Fruit fly (Drosophila melanogaster) whole organism, embryonic: ENCODE data around the gene CG8206.

ENCODE experiments used
- ATbp ChIP-seq: fragments of 200-800 bp; sonication (Bioruptor generic); optimal IDR thresholded peaks from 2 replicates; lab custom pipeline; 2017; ENCODE audit warnings: missing biosample characterization, mild to moderate bottlenecking, missing genetic modification characterization, missing genetic modification reagents
- CG13123 ChIP-seq: fragments of 200-800 bp; sonication (Bioruptor generic); optimal IDR thresholded peaks from 2 replicates; lab custom pipeline; 2016; ENCODE audit warnings: missing biosample characterization, missing genetic modification characterization
- CG14860 ChIP-seq: fragments of 200-800 bp; sonication (Bioruptor generic); IDR thresholded peaks from 3 replicates; pipeline ENCODE4 v1.3.6; 2022; ENCODE audit warnings: missing biosample characterization, missing genetic modification characterization; ENCODE audit not compliant: partially characterized antibody
- CG15073 ChIP-seq: fragments of 200-800 bp; sonication (Bioruptor generic); optimal IDR thresholded peaks from 2 replicates; lab custom pipeline; 2016; ENCODE audit warnings: missing biosample characterization, missing genetic modification characterization
- CG16813 ChIP-seq: fragments of 200-800 bp; sonication (Bioruptor generic); IDR thresholded peaks from 3 replicates; pipeline ENCODE4 v1.3.6; 2022; ENCODE audit warnings: missing biosample characterization, missing genetic modification characterization; ENCODE audit not compliant: partially characterized antibody
- CG17385 ChIP-seq: fragments of 200-800 bp; sonication (Bioruptor generic); optimal IDR thresholded peaks from 3 replicates; lab custom pipeline; 2018; ENCODE audit warnings: missing biosample characterization, mild to moderate bottlenecking, missing genetic modification characterization
- CG17829 ChIP-seq: fragments of 200-800 bp; optimal IDR thresholded peaks from 2 replicates; lab custom pipeline; 2019; ENCODE audit warnings: missing biosample characterization, mild to moderate bottlenecking, missing genetic modification characterization, moderate library complexity
- CG17912 ChIP-seq: fragments of 200-800 bp; sonication (Bioruptor generic); optimal IDR thresholded peaks from 2 replicates; lab custom pipeline; 2018; ENCODE audit warnings: missing biosample characterization, mild to moderate bottlenecking, missing genetic modification characterization
- CG18476 ChIP-seq: fragments of 200-800 bp; sonication (Bioruptor generic); optimal IDR thresholded peaks from 2 replicates; lab custom pipeline; 2016; ENCODE audit warnings: missing biosample characterization, mild to moderate bottlenecking, missing genetic modification characterization
- CG3281 ChIP-seq: fragments of 200-800 bp; sonication (Bioruptor generic); optimal IDR thresholded peaks from 3 replicates; lab custom pipeline; 2017; ENCODE audit warnings: missing biosample characterization, mild to moderate bottlenecking, missing genetic modification characterization
- CG4617 ChIP-seq: fragments of 200-800 bp; sonication (Bioruptor generic); optimal IDR thresholded peaks from 3 replicates; lab custom pipeline; 2016; ENCODE audit warnings: missing biosample characterization, missing genetic modification characterization, borderline replicate concordance
- CG4820 ChIP-seq: fragments of 200-800 bp; sonication (Bioruptor generic); optimal IDR thresholded peaks from 3 replicates; lab custom pipeline; 2016; ENCODE audit warnings: missing biosample characterization, missing genetic modification characterization
- CG6254 ChIP-seq: fragments of 200-800 bp; sonication (Bioruptor generic); optimal IDR thresholded peaks from 3 replicates; lab custom pipeline; 2017; ENCODE audit warnings: mild to moderate bottlenecking, missing biosample characterization, missing genetic modification reagents, missing genetic modification characterization
- CG7271 ChIP-seq: fragments of 200-800 bp; sonication (Bioruptor generic); optimal IDR thresholded peaks from 2 replicates; lab custom pipeline; 2018; ENCODE audit warnings: missing biosample characterization, mild to moderate bottlenecking, missing genetic modification characterization, moderate library complexity
- CG7372 ChIP-seq: fragments of 200-800 bp; sonication (Bioruptor generic); IDR thresholded peaks from 2 replicates; pipeline ENCODE4 v1.3.6; 2022; ENCODE audit warnings: missing biosample characterization, missing genetic modification characterization
- CG8089 ChIP-seq: fragments of 200-800 bp; sonication (Bioruptor generic); optimal IDR thresholded peaks from 3 replicates; lab custom pipeline; 2016; ENCODE audit warnings: missing biosample characterization, missing genetic modification characterization
- CG8765 ChIP-seq: fragments of 200-800 bp; sonication (Bioruptor generic); IDR thresholded peaks from 2 replicates; pipeline ENCODE4 v1.3.6; 2022; ENCODE audit warnings: missing biosample characterization, missing genetic modification characterization
- CG8924 ChIP-seq: fragments of 200-800 bp; optimal IDR thresholded peaks from 3 replicates; lab custom pipeline; 2019; ENCODE audit warnings: missing biosample characterization, mild to moderate bottlenecking, missing genetic modification characterization, moderate library complexity
- CG9876 ChIP-seq: fragments of 200-800 bp; sonication (Bioruptor generic); optimal IDR thresholded peaks from 2 replicates; lab custom pipeline; 2016; ENCODE audit warnings: missing biosample characterization, missing genetic modification characterization
- Dll ChIP-seq: fragments of 200-800 bp; sonication (Bioruptor generic); IDR thresholded peaks from 4 replicates; pipeline ENCODE4 v1.3.6; 2022; ENCODE audit warnings: missing biosample characterization, missing genetic modification characterization; ENCODE audit not compliant: partially characterized antibody
- Doc2 ChIP-seq: fragments of 200-800 bp; sonication (Bioruptor generic); IDR thresholded peaks from 2 replicates; pipeline ENCODE4 v1.3.6; 2022; ENCODE audit warnings: missing biosample characterization, missing genetic modification characterization
- ERR ChIP-seq: fragments of 200-800 bp; sonication (Bioruptor generic); optimal IDR thresholded peaks from 2 replicates; lab custom pipeline; 2016; ENCODE audit warnings: missing biosample characterization, missing genetic modification characterization
- Ets97D ChIP-seq: fragments of 200-800 bp; sonication (Bioruptor generic); optimal IDR thresholded peaks from 3 replicates; lab custom pipeline; 2016; ENCODE audit warnings: missing biosample characterization, missing genetic modification characterization
- H15 ChIP-seq: fragments of 200-800 bp; sonication (Bioruptor generic); IDR thresholded peaks from 3 replicates; pipeline ENCODE4 v1.3.6; 2022; ENCODE audit warnings: missing biosample characterization, missing genetic modification characterization
- HLH3B ChIP-seq: fragments of 200-800 bp; sonication (Bioruptor generic); IDR thresholded peaks from 2 replicates; pipeline ENCODE4 v1.3.6; 2022; ENCODE audit warnings: missing biosample characterization, missing genetic modification characterization
- Hr3 ChIP-seq: fragments of 200-800 bp; sonication (Bioruptor generic); optimal IDR thresholded peaks from 3 replicates; lab custom pipeline; 2016; ENCODE audit warnings: missing biosample characterization, missing genetic modification characterization
- Hr78 ChIP-seq, 2 experiments: fragments of 200-800 bp in 1 of 2; fragments of >200 bp in 1 of 2; sonication (Bioruptor generic) in 1 of 2; optimal IDR thresholded peaks; 2 replicates each; lab custom pipeline; 2017 to 2019; ENCODE audit warnings: missing biosample characterization in 2 of 2, missing genetic modification characterization in 2 of 2, mild to moderate bottlenecking in 1 of 2, moderate library complexity in 1 of 2
- Lpt ChIP-seq: fragments of >200 bp; optimal IDR thresholded peaks from 2 replicates; lab custom pipeline; 2018; ENCODE audit warnings: missing biosample characterization, missing genetic modification characterization
- Mad ChIP-seq: fragments of 200-800 bp; sonication (Bioruptor generic); optimal IDR thresholded peaks from 2 replicates; lab custom pipeline; 2016; ENCODE audit warnings: missing biosample characterization, missing genetic modification characterization
- Nf-YA ChIP-seq: fragments of 200-800 bp; sonication (Bioruptor generic); IDR thresholded peaks from 2 replicates; pipeline ENCODE4 v1.3.6; 2022; ENCODE audit warnings: missing biosample characterization, missing genetic modification characterization
- Optix ChIP-seq: fragments of 200-800 bp; sonication (Bioruptor generic); IDR thresholded peaks from 3 replicates; pipeline ENCODE4 v1.3.6; 2022; ENCODE audit warnings: missing biosample characterization, missing genetic modification characterization
- Ssrp ChIP-seq: fragments of 200-800 bp; sonication (Bioruptor generic); optimal IDR thresholded peaks from 2 replicates; lab custom pipeline; 2018; ENCODE audit warnings: missing biosample characterization, mild to moderate bottlenecking, missing genetic modification characterization, moderate library complexity
- ara ChIP-seq: fragments of 200-800 bp; sonication (Bioruptor generic); IDR thresholded peaks from 2 replicates; pipeline ENCODE4 v1.3.6; 2022; ENCODE audit warnings: missing biosample characterization, missing genetic modification characterization
- cas ChIP-seq: fragments of 200-800 bp; sonication (Bioruptor generic); IDR thresholded peaks from 2 replicates; pipeline ENCODE4 v1.3.6; 2022; ENCODE audit warnings: missing biosample characterization, missing genetic modification characterization
- dmrt99B ChIP-seq: fragments of 200-800 bp; sonication (Bioruptor generic); optimal IDR thresholded peaks from 2 replicates; lab custom pipeline; 2018; ENCODE audit warnings: missing biosample characterization, mild to moderate bottlenecking, missing genetic modification characterization, moderate library complexity
- ham ChIP-seq: fragments of 200-800 bp; sonication (Bioruptor generic); IDR thresholded peaks from 2 replicates; pipeline ENCODE4 v1.3.6; 2022; ENCODE audit warnings: missing biosample characterization, missing genetic modification characterization
- insv ChIP-seq, 2 experiments: fragments of 200-800 bp; sonication (Bioruptor generic); optimal IDR thresholded peaks; 3 replicates each; lab custom pipeline; 2016 to 2018; ENCODE audit warnings: missing biosample characterization in 2 of 2, missing genetic modification characterization in 2 of 2
- inv ChIP-seq: fragments of 200-800 bp; sonication (Bioruptor generic); IDR thresholded peaks from 2 replicates; pipeline ENCODE4 v1.3.6; 2022; ENCODE audit warnings: missing biosample characterization, missing genetic modification characterization; ENCODE audit not compliant: partially characterized antibody
- jumu ChIP-seq: fragments of 200-800 bp; sonication (Bioruptor generic); optimal IDR thresholded peaks from 3 replicates; lab custom pipeline; 2016; ENCODE audit warnings: missing biosample characterization, missing genetic modification characterization
- lbe ChIP-seq: fragments of 200-800 bp; sonication (Bioruptor generic); optimal IDR thresholded peaks from 2 replicates; lab custom pipeline; 2016; ENCODE audit warnings: missing biosample characterization, mild to moderate bottlenecking, missing genetic modification characterization
- lmd ChIP-seq: fragments of 200-800 bp; sonication (Bioruptor generic); IDR thresholded peaks from 2 replicates; pipeline ENCODE4 v1.3.6; 2022; ENCODE audit warnings: missing biosample characterization, missing genetic modification characterization
- lola ChIP-seq, 3 experiments: fragments of >200 bp in 2 of 3; fragments of 200-800 bp in 1 of 3; sonication (Bioruptor generic) in 1 of 3; optimal IDR thresholded peaks; 2 replicates each; lab custom pipeline; 2017 to 2019; ENCODE audit warnings: missing biosample characterization in 3 of 3, missing genetic modification characterization in 3 of 3, mild to moderate bottlenecking in 1 of 3, moderate library complexity in 1 of 3
- nerfin-1 ChIP-seq: fragments of 200-800 bp; sonication (Bioruptor generic); optimal IDR thresholded peaks from 3 replicates; lab custom pipeline; 2019; ENCODE audit warnings: missing biosample characterization, mild to moderate bottlenecking, missing genetic modification characterization, moderate library complexity
- nom ChIP-seq: fragments of 200-800 bp; sonication (Bioruptor generic); optimal IDR thresholded peaks from 2 replicates; lab custom pipeline; 2017; ENCODE audit warnings: missing biosample characterization, missing genetic modification characterization, mild to moderate bottlenecking, moderate library complexity, missing genetic modification reagents
- pum ChIP-seq: fragments of 200-800 bp; sonication (Bioruptor generic); optimal IDR thresholded peaks from 2 replicates; lab custom pipeline; 2016; ENCODE audit warnings: missing biosample characterization, missing genetic modification characterization
- sd ChIP-seq: fragments of 200-800 bp; sonication (Bioruptor generic); optimal IDR thresholded peaks from 3 replicates; lab custom pipeline; 2018; ENCODE audit warnings: missing biosample characterization, mild to moderate bottlenecking, missing genetic modification characterization, moderate library complexity
- sim ChIP-seq: fragments of 200-800 bp; sonication (Bioruptor generic); IDR thresholded peaks from 2 replicates; pipeline ENCODE4 v1.3.6; 2022; ENCODE audit warnings: missing biosample characterization, missing genetic modification characterization
- twi ChIP-seq: fragments of 200-800 bp; optimal IDR thresholded peaks from 2 replicates; lab custom pipeline; 2019; ENCODE audit warnings: missing biosample characterization, mild to moderate bottlenecking, missing genetic modification characterization, moderate library complexity
- wor ChIP-seq: fragments of 200-800 bp; sonication (Bioruptor generic); IDR thresholded peaks from 2 replicates; pipeline ENCODE4 v1.3.6; 2022; ENCODE audit warnings: missing biosample characterization, missing genetic modification characterization

Gene CG8206

DNA sequence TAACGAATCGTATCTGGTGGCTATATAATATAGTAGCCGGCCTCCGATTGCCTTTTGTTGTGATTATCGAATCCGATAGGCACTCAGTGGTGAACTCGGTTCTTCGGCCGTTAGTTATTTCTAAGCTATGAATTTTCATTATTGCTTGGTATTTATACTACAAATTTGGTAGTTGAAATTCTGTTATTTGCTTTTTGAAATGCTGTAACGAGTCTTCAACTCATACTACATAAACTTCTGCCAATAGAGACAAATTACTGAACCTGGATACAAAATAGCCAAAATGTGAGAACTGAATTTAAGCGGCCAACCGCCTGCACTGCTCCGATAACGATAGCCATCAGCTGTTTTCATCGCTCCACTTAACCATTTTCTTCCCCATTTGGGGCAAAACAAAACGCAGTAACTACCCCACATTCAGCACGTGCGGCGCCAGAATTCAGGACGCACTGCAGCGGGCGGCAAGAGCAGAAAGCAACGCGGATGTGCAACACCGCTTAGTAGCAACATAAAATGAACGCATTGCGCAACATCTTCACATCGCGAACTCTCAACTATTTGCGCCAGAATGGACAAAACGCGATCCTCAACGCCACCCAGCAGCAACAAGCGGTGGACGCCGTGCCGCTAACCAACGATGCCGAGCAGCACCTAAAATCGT lies at the start of gene CG8206, which contains the start of gene CG11679 (continued):
- TF ChIP-seq CG8924 (no peak), ATbp (GFP tag; lab: Kevin White, UChicago) (no peak), Ssrp (tag; lab: Kevin White, UChicago) (no peak), inv (GFP tag; lab: Robert Waterston, UW) (peak; percentile 36; the same call in 1 of the 2 replicates), lola (GFP tag; optimal IDR thresholded peaks at IDR 0.05; lab: Kevin White, UChicago) (peak in 1 of 3 experiments; percentile 27), CG8765 (GFP tag; lab: Robert Waterston, UW) (no peak), dmrt99B (tag; lab: Kevin White, UChicago) (peak; percentile 35), CG9876 (GFP tag; lab: Kevin White, UChicago) (no peak), insv (GFP tag; optimal IDR thresholded peaks at IDR 0.05; lab: Kevin White, UChicago) (peak in 1 of 2 experiments; percentile 33), CG7271 (tag; lab: Kevin White, UChicago) (no peak), nerfin-1 (tag; lab: Kevin White, UChicago) (peak; percentile 8), CG8089 (GFP tag; lab: Kevin White, UChicago) (no peak), wor (no peak), Lpt (no peak), H15 (GFP tag; lab: Robert Waterston, UW) (no peak), CG6254 (no peak), Dll (GFP tag; lab: Robert Waterston, UW) (peak; percentile 66), CG4820 (GFP tag; lab: Kevin White, UChicago) (peak; percentile 35), ERR (GFP tag; lab: Kevin White, UChicago) (no peak), CG17912 (GFP tag; lab: Kevin White, UChicago) (peak; percentile 9), cas (GFP tag; lab: Robert Waterston, UW) (no peak), CG13123 (GFP tag; lab: Kevin White, UChicago) (no peak), ham (GFP tag; lab: Robert Waterston, UW) (no peak), sd (tag; lab: Kevin White, UChicago) (no peak), sim (GFP tag; lab: Robert Waterston, UW) (no peak), CG3281 (peak; percentile 15), Hr78 (GFP tag; optimal IDR thresholded peaks at IDR 0.05; lab: Kevin White, UChicago) (no peak), Hr3 (GFP tag; lab: Kevin White, UChicago) (peak; percentile 14), Nf-YA (GFP tag; lab: Robert Waterston, UW) (no peak), Ets97D (GFP tag; lab: Kevin White, UChicago) (peak; percentile 22), nom (GFP tag; lab: Kevin White, UChicago) (no peak), lbe (no peak), CG7372 (GFP tag; lab: Robert Waterston, UW) (no peak), CG18476 (GFP tag; lab: Kevin White, UChicago) (no peak), HLH3B (GFP tag; lab: Robert Waterston, UW) (0 out of 2 replicates have a peak, but pooled peaks have one; percentile 10), twi (tag; lab: Kevin White, UChicago) (peak; percentile 11), CG4617 (GFP tag; lab: Kevin White, UChicago) (peak; percentile 5), CG14860 (GFP tag; lab: Robert Waterston, UW) (no peak), Optix (GFP tag; lab: Robert Waterston, UW) (no peak), CG16813 (peak; percentile 39; the same call in 2 of the 3 replicates), lmd (GFP tag; lab: Robert Waterston, UW) (peak; percentile 33; the same call in 1 of the 2 replicates), pum (GFP tag; lab: Kevin White, UChicago) (peak; percentile 54), CG15073 (no peak), Mad (GFP tag; lab: Kevin White, UChicago) (no peak), jumu (GFP tag; lab: Kevin White, UChicago) (peak; percentile 51), CG17829 (peak; percentile 23), Doc2 (GFP tag; lab: Robert Waterston, UW) (no peak), ara (GFP tag; lab: Robert Waterston, UW) (no peak), CG17385 (GFP tag; lab: Kevin White, UChicago) (peak; percentile 3)
